Worm (Caenorhabditis elegans): ENCODE results near the gene rpl-22.

Gene rpl-22

ce11 chrII:5020513-5021081 is 34.8 kb upstream of the rpl-22 start:
- TF ChIP-seq dve-1 (tag; optimal IDR thresholded peaks at IDR 0.05; ENCODE audit: insufficient read depth) (peak; percentile 8), hmg-1.1 (GFP tag; IDR thresholded peaks at IDR 0.05) (0 out of 2 replicates have a peak, but pooled peaks have one; percentile 8), daf-16 (GFP tag; optimal IDR thresholded peaks at IDR 0.05) (no peak), daf-16 (tag; optimal IDR thresholded peaks at IDR 0.05) (peak; percentile 61), hlh-11 (tag; optimal IDR thresholded peaks at IDR 0.05) (peak; percentile 36), aha-1 (tag) (peak; percentile 14), mdl-1 (tag; optimal IDR thresholded peaks at IDR 0.05) (peak in 1 of 2 experiments; percentile 49), egl-27 (tag; optimal IDR thresholded peaks at IDR 0.05) (no peak), saeg-2 (GFP tag; IDR thresholded peaks at IDR 0.05) (no peak), nhr-41 (GFP tag; IDR thresholded peaks at IDR 0.05) (no peak), hlh-30 (tag; optimal IDR thresholded peaks at IDR 0.05; ENCODE audit: insufficient read depth) (peak; percentile 81)

- TF ChIP-seq ceh-62 (tag; optimal IDR thresholded peaks at IDR 0.05) (no peak), lsy-2 (tag; optimal IDR thresholded peaks at IDR 0.05) (peak in 1 of 2 experiments; percentile 9), tag-97 (GFP tag; IDR thresholded peaks at IDR 0.05) (no peak), nhr-25 (tag; optimal IDR thresholded peaks at IDR 0.05; ENCODE audit: borderline replicate concordance, insufficient read depth) (peak; percentile 41), ceh-20 (GFP tag; IDR thresholded peaks at IDR 0.05) (no peak)
Observed at ce11 chrII:5021518-5021917, 33.9 kb upstream of the rpl-22 start.

- no peak for TF ChIP-seq dmd-8 (GFP tag; IDR thresholded peaks at IDR 0.05)
- 0 out of 2 replicates have a peak, but pooled peaks have one; percentile 15 for TF ChIP-seq php-3 (GFP tag; IDR thresholded peaks at IDR 0.05)
- TF ChIP-seq R02D3.7 (tag; optimal IDR thresholded peaks at IDR 0.05) = no peak
- peak; percentile 70 for TF ChIP-seq dmd-6 (GFP tag; IDR thresholded peaks at IDR 0.05)
- no peak for TF ChIP-seq lim-7 (GFP tag; IDR thresholded peaks at IDR 0.05)
- no peak for TF ChIP-seq lin-39 (tag; optimal IDR thresholded peaks at IDR 0.05)
- TF ChIP-seq nhr-76 (tag; optimal IDR thresholded peaks at IDR 0.05) = no peak
- TF ChIP-seq dve-1 (tag; optimal IDR thresholded peaks at IDR 0.05; ENCODE audit: insufficient read depth) = peak; percentile 39
- no peak for TF ChIP-seq snpc-4 (tag; optimal IDR thresholded peaks at IDR 0.05)
- no peak for TF ChIP-seq gei-8 (GFP tag; optimal IDR thresholded peaks at IDR 0.05)
- no peak for TF ChIP-seq arid-1 (GFP tag; conservative IDR thresholded peaks at IDR 0.05)
- TF ChIP-seq pqm-1 (tag; optimal IDR thresholded peaks at IDR 0.05) = peak; percentile 79
- TF ChIP-seq zag-1 (tag; optimal IDR thresholded peaks at IDR 0.05) = no peak
- TF ChIP-seq spr-3 (GFP tag; optimal IDR thresholded peaks at IDR 0.05) = no peak
- TF ChIP-seq nhr-41 (GFP tag; IDR thresholded peaks at IDR 0.05) = no peak
- TF ChIP-seq dpl-1 (GFP tag; optimal IDR thresholded peaks at IDR 0.05) = no peak
- TF ChIP-seq daf-16 (GFP tag; optimal IDR thresholded peaks at IDR 0.05) = no peak
- peak; percentile 72 for TF ChIP-seq daf-16 (tag; optimal IDR thresholded peaks at IDR 0.05)
- TF ChIP-seq hlh-11 (tag; optimal IDR thresholded peaks at IDR 0.05) = peak; percentile 10
- TF ChIP-seq nhr-28 (tag; optimal IDR thresholded peaks at IDR 0.05) = peak; percentile 3
- TF ChIP-seq attf-4 (tag; optimal IDR thresholded peaks at IDR 0.05) = no peak
- no peak for TF ChIP-seq madf-5 (GFP tag; IDR thresholded peaks at IDR 0.05)
- no peak for TF ChIP-seq sdz-12 (GFP tag; optimal IDR thresholded peaks at IDR 0.05)
- TF ChIP-seq dmd-9 (GFP tag; IDR thresholded peaks at IDR 0.05) = no peak
- no peak for TF ChIP-seq spr-1 (tag; optimal IDR thresholded peaks at IDR 0.05)
- TF ChIP-seq pha-4 (GFP tag; IDR thresholded peaks at IDR 0.05) = no peak
- TF ChIP-seq pha-4 (tag; optimal IDR thresholded peaks at IDR 0.05) = no peak
- no peak for TF ChIP-seq D1046.2 (GFP tag; IDR thresholded peaks at IDR 0.05)
- TF ChIP-seq snpc-1.2 (GFP tag; IDR thresholded peaks at IDR 0.05) = no peak
- TF ChIP-seq ama-1 (optimal IDR thresholded peaks at IDR 0.05) = no peak
- no peak for TF ChIP-seq daf-8 (GFP tag; IDR thresholded peaks at IDR 0.05)
Observed at ce11 chrII:5022381-5022855, 33.0 kb upstream of the rpl-22 start, which contains the start of the genes nsy-1 and F59A6.13. Gene nsy-1, plus strand, starts transcription at chrII:5022757. Gene F59A6.13, plus strand, starts transcription at chrII:5022805.
